Fruit fly (Drosophila melanogaster): ENCODE data around the gene Antp.

Antp gene

dm6 chr3R:6969926-6970325 lies 29.1 kb downstream of the Antp start:
- TF ChIP-seq CG9948 (tag; optimal IDR thresholded peaks at IDR 0.05) (no peak), Ets98B (GFP tag; IDR thresholded peaks at IDR 0.05) (no peak), EcR (GFP tag; optimal IDR thresholded peaks at IDR 0.05) (no peak)

dm6 chr3R:6968427-6968826 lies 30.6 kb downstream of the Antp start:
- TF ChIP-seq CG8159 (tag; optimal IDR thresholded peaks at IDR 0.05) (peak; percentile 0), EcR (GFP tag; optimal IDR thresholded peaks at IDR 0.05) (no peak), Pif1A (GFP tag; optimal IDR thresholded peaks at IDR 0.05) (no peak)

dm6 chr3R:6966557-6967093 lies 32.4 kb downstream of the Antp start:
- no peak for TF ChIP-seq EcR (GFP tag; optimal IDR thresholded peaks at IDR 0.05)
- no peak for TF ChIP-seq CG13204 (GFP tag; optimal IDR thresholded peaks at IDR 0.05)
- no peak for TF ChIP-seq CG15710 (tag; optimal IDR thresholded peaks at IDR 0.05)
- TF ChIP-seq CG32121 (GFP tag; IDR thresholded peaks at IDR 0.05) = no peak
- no peak for TF ChIP-seq fd96Ca (GFP tag; IDR thresholded peaks at IDR 0.05)
- no peak for TF ChIP-seq Snoo (tag; optimal IDR thresholded peaks at IDR 0.05)
- no peak for TF ChIP-seq gl (tag; optimal IDR thresholded peaks at IDR 0.05)
- TF ChIP-seq CG4496 (GFP tag; IDR thresholded peaks at IDR 0.05) = no peak
- TF ChIP-seq CG12605 (GFP tag; IDR thresholded peaks at IDR 0.05) = no peak
- TF ChIP-seq CG10348 (GFP tag; IDR thresholded peaks at IDR 0.05) = no peak
- no peak for TF ChIP-seq CG17806 (tag; optimal IDR thresholded peaks at IDR 0.05)
- no peak for TF ChIP-seq rn (GFP tag; IDR thresholded peaks at IDR 0.05)
- TF ChIP-seq D1 (tag; optimal IDR thresholded peaks at IDR 0.05) = no peak
- no peak for TF ChIP-seq Pif1B (GFP tag; optimal IDR thresholded peaks at IDR 0.05)
- TF ChIP-seq CG8301 (tag; optimal IDR thresholded peaks at IDR 0.05) = no peak
- TF ChIP-seq Ets98B (GFP tag; IDR thresholded peaks at IDR 0.05) = no peak
- TF ChIP-seq CG34367 (tag; optimal IDR thresholded peaks at IDR 0.05) = no peak
- no peak for TF ChIP-seq Pif1A (GFP tag; optimal IDR thresholded peaks at IDR 0.05)

- TF ChIP-seq CG32121 (GFP tag; IDR thresholded peaks at IDR 0.05) = no peak
- no peak for TF ChIP-seq Pif1A (GFP tag; optimal IDR thresholded peaks at IDR 0.05)
- TF ChIP-seq CG14655 (GFP tag; optimal IDR thresholded peaks at IDR 0.05) = no peak
- no peak for TF ChIP-seq CG8301 (tag; optimal IDR thresholded peaks at IDR 0.05)
- TF ChIP-seq CG17806 (tag; optimal IDR thresholded peaks at IDR 0.05) = no peak
- no peak for TF ChIP-seq CG12605 (GFP tag; IDR thresholded peaks at IDR 0.05)
- TF ChIP-seq CG10348 (GFP tag; IDR thresholded peaks at IDR 0.05) = no peak
- TF ChIP-seq CG34367 (tag; optimal IDR thresholded peaks at IDR 0.05) = no peak
- TF ChIP-seq EcR (GFP tag; optimal IDR thresholded peaks at IDR 0.05) = no peak
- TF ChIP-seq CG8159 (tag; optimal IDR thresholded peaks at IDR 0.05) = no peak
- TF ChIP-seq gl (tag; optimal IDR thresholded peaks at IDR 0.05) = no peak
- no peak for TF ChIP-seq Pif1B (GFP tag; optimal IDR thresholded peaks at IDR 0.05)
- no peak for TF ChIP-seq CG9948 (tag; optimal IDR thresholded peaks at IDR 0.05)
- TF ChIP-seq CG4496 (GFP tag; IDR thresholded peaks at IDR 0.05) = no peak
- no peak for TF ChIP-seq D1 (tag; optimal IDR thresholded peaks at IDR 0.05)
- no peak for TF ChIP-seq Snoo (tag; optimal IDR thresholded peaks at IDR 0.05)
Observed at dm6 chr3R:6963085-6963484, 35.9 kb downstream of the Antp start.

- TF ChIP-seq CG9948 (tag; optimal IDR thresholded peaks at IDR 0.05) (no peak), CG17806 (tag; optimal IDR thresholded peaks at IDR 0.05) (no peak), Pif1B (GFP tag; optimal IDR thresholded peaks at IDR 0.05) (no peak), CG12605 (GFP tag; IDR thresholded peaks at IDR 0.05) (no peak), CG8301 (tag; optimal IDR thresholded peaks at IDR 0.05) (no peak), CG13204 (GFP tag; optimal IDR thresholded peaks at IDR 0.05) (no peak), rn (GFP tag; IDR thresholded peaks at IDR 0.05) (no peak), CG10348 (GFP tag; IDR thresholded peaks at IDR 0.05) (no peak), CG14655 (GFP tag; optimal IDR thresholded peaks at IDR 0.05) (no peak), CG8159 (tag; optimal IDR thresholded peaks at IDR 0.05) (no peak), fd96Ca (GFP tag; IDR thresholded peaks at IDR 0.05) (no peak), D1 (tag; optimal IDR thresholded peaks at IDR 0.05) (no peak), gl (tag; optimal IDR thresholded peaks at IDR 0.05) (no peak), CG4496 (GFP tag; IDR thresholded peaks at IDR 0.05) (no peak), CG34367 (tag; optimal IDR thresholded peaks at IDR 0.05) (no peak), Ets98B (GFP tag; IDR thresholded peaks at IDR 0.05) (no peak), Snoo (tag; optimal IDR thresholded peaks at IDR 0.05) (no peak)
Observed at dm6 chr3R:6960777-6961176, 38.3 kb downstream of the Antp start.

dm6 chr3R:6958320-6958840 lies 40.6 kb downstream of the Antp start, which contains the start of gene CG46458:
CG46458 (minus strand) TSS chr3R:6958370.
- TF ChIP-seq gl (tag; optimal IDR thresholded peaks at IDR 0.05) (no peak), CG14655 (GFP tag; optimal IDR thresholded peaks at IDR 0.05) (no peak), fd96Ca (GFP tag; IDR thresholded peaks at IDR 0.05) (no peak), D1 (tag; optimal IDR thresholded peaks at IDR 0.05) (no peak), CG9948 (tag; optimal IDR thresholded peaks at IDR 0.05) (no peak), CG17806 (tag; optimal IDR thresholded peaks at IDR 0.05) (no peak), CG12605 (GFP tag; IDR thresholded peaks at IDR 0.05) (no peak), Ets98B (GFP tag; IDR thresholded peaks at IDR 0.05) (no peak), CG32121 (GFP tag; IDR thresholded peaks at IDR 0.05) (no peak), Pif1B (GFP tag; optimal IDR thresholded peaks at IDR 0.05) (no peak), CG34367 (tag; optimal IDR thresholded peaks at IDR 0.05) (no peak), Pif1A (GFP tag; optimal IDR thresholded peaks at IDR 0.05) (no peak), CG15710 (tag; optimal IDR thresholded peaks at IDR 0.05) (no peak), EcR (GFP tag; optimal IDR thresholded peaks at IDR 0.05) (no peak), CG8301 (tag; optimal IDR thresholded peaks at IDR 0.05) (no peak), Snoo (tag; optimal IDR thresholded peaks at IDR 0.05) (no peak), CG8159 (tag; optimal IDR thresholded peaks at IDR 0.05) (no peak), CG4496 (GFP tag; IDR thresholded peaks at IDR 0.05) (no peak)

Data from whole organism, pupa.